Worm (Caenorhabditis elegans): ENCODE data around the gene Y110A2AL.6.

Y110A2AL.6 gene

DNA sequence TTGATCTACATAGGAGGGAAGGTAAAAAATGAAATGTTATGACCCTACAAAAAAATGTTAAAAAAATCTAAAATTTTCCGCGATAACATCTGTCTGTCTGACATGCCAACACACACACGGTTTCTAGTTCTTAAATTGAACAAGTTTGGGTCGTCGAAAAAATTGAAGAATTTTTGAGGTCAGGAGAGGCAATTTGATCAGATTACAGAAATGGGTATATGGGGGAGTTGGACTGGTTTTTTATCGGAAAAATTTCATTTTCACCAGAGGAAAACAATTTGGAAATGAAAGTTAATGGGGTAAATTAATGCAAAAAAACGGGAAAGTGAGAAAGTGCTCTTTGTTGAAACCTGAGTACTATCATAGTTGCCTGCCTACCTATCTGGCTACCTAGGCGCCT, 12.3 kb upstream of the Y110A2AL.6 start:
- TF ChIP-seq nhr-12 (tag; optimal IDR thresholded peaks at IDR 0.05) (no peak), ceh-83 (GFP tag; optimal IDR thresholded peaks at IDR 0.05) (no peak), pha-4 (tag; optimal IDR thresholded peaks at IDR 0.05) (no peak), ces-1 (GFP tag; optimal IDR thresholded peaks at IDR 0.05) (no peak), ceh-39 (tag; optimal IDR thresholded peaks at IDR 0.05) (no peak), mab-5 (tag; optimal IDR thresholded peaks at IDR 0.05) (no peak)

ce11 chrII:2852493-2852892, 11.1 kb upstream of the Y110A2AL.6 start, which contains the start of gene ptc-3:
ptc-3 (minus strand) TSS chrII:2852593.
- TF ChIP-seq ceh-39 (tag; optimal IDR thresholded peaks at IDR 0.05) = no peak
- no peak for TF ChIP-seq cnd-1 (tag; optimal IDR thresholded peaks at IDR 0.05)
- TF ChIP-seq mep-1 (tag; optimal IDR thresholded peaks at IDR 0.05) = no peak

ce11 chrII:2846552-2846951, 5.1 kb upstream of the Y110A2AL.6 start:
- TF ChIP-seq bed-3 (GFP tag; optimal IDR thresholded peaks at IDR 0.05) (no peak), unc-62 (GFP tag; optimal IDR thresholded peaks at IDR 0.05) (no peak), blmp-1 (tag; optimal IDR thresholded peaks at IDR 0.05) (no peak), flh-1 (GFP tag; optimal IDR thresholded peaks at IDR 0.05) (no peak), drap-1 (GFP tag; optimal IDR thresholded peaks at IDR 0.05) (no peak), lsy-2 (tag; optimal IDR thresholded peaks at IDR 0.05) (no peak), tbx-8 (GFP tag; optimal IDR thresholded peaks at IDR 0.05) (no peak), lin-32 (GFP tag; optimal IDR thresholded peaks at IDR 0.05) (no peak), ces-1 (GFP tag; optimal IDR thresholded peaks at IDR 0.05) (no peak), nhr-28 (tag; optimal IDR thresholded peaks at IDR 0.05) (no peak), zip-8 (tag; optimal IDR thresholded peaks at IDR 0.05) (no peak), snpc-4 (tag; optimal IDR thresholded peaks at IDR 0.05) (no peak)

DNA sequence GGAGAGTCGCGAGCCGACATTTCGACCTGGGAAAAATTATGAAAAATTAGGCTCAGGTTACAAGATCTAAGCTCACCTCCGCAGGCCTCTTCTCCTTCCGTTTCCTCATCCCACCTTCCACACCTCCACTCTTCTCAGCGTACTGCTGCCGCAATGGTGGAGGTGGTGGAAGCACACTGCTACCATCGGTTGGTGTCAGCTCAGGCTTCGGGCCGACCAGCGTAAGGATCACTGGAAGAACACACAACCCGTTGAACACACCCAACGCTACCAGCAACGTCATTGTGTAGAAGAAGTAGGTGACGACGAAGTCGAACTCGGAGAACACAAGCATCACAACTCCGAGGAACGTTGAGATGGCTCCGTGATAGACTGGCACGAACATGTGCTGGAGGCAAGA, 4.2 kb upstream of the Y110A2AL.6 start:
- no peak for TF ChIP-seq ces-1 (GFP tag; optimal IDR thresholded peaks at IDR 0.05)
- no peak for TF ChIP-seq cnd-1 (tag; optimal IDR thresholded peaks at IDR 0.05)
- TF ChIP-seq flh-1 (GFP tag; optimal IDR thresholded peaks at IDR 0.05) = no peak
- TF ChIP-seq pha-4 (tag; optimal IDR thresholded peaks at IDR 0.05) = no peak
- TF ChIP-seq tbx-8 (GFP tag; optimal IDR thresholded peaks at IDR 0.05) = no peak
- no peak for TF ChIP-seq bed-3 (GFP tag; optimal IDR thresholded peaks at IDR 0.05)
- no peak for TF ChIP-seq mep-1 (tag; optimal IDR thresholded peaks at IDR 0.05)
- TF ChIP-seq zip-8 (tag; optimal IDR thresholded peaks at IDR 0.05) = no peak
- no peak for TF ChIP-seq nhr-12 (tag; optimal IDR thresholded peaks at IDR 0.05)
- no peak for TF ChIP-seq lsy-2 (tag; optimal IDR thresholded peaks at IDR 0.05)
- TF ChIP-seq ham-2 (GFP tag; optimal IDR thresholded peaks at IDR 0.05) = no peak
- no peak for TF ChIP-seq nhr-28 (tag; optimal IDR thresholded peaks at IDR 0.05)
- no peak for TF ChIP-seq unc-120 (tag; optimal IDR thresholded peaks at IDR 0.05; ENCODE audit: poor library complexity, severe bottlenecking)
- no peak for TF ChIP-seq lin-32 (GFP tag; optimal IDR thresholded peaks at IDR 0.05)
- no peak for TF ChIP-seq M03D4.4 (tag; optimal IDR thresholded peaks at IDR 0.05)
- no peak for TF ChIP-seq drap-1 (GFP tag; optimal IDR thresholded peaks at IDR 0.05)
- TF ChIP-seq elt-3 (tag; optimal IDR thresholded peaks at IDR 0.05) = no peak

ce11 chrII:2843088-2843487, 1.7 kb upstream of the Y110A2AL.6 start, which contains the start of gene Y110A2AL.7:
Y110A2AL.7 (minus strand) TSS chrII:2843188.
- TF ChIP-seq ces-1 (GFP tag; optimal IDR thresholded peaks at IDR 0.05) = no peak
- TF ChIP-seq nhr-2 (tag; optimal IDR thresholded peaks at IDR 0.05) = no peak

DNA sequence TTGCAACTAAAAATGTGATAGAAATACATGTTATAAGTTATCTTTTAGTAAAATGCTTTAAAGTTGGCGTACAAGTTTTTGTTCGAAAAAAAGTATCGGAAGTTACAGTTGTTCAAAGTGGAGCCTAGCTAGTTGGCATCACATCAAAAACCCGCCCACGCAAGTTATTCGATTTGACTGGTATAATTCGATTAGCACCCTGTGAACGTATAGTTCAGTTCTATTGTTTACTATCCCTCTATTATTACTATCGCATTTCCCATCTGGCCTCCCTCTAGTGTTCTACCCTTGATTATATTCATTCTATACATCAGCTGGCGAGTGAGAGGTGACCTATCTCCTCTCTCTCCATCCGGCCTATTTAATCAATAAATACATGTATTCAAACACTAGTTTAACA, 2.4 kb downstream of the Y110A2AL.6 start, which contains the start of gene Y110A2AL.4:
Gene Y110A2AL.4, plus strand, starts transcription at position 301 of the 400 bp plus-strand sequence.
- TF ChIP-seq elt-1 (tag; optimal IDR thresholded peaks at IDR 0.05; ENCODE audit: borderline replicate concordance, insufficient read depth) = peak; percentile 12

DNA sequence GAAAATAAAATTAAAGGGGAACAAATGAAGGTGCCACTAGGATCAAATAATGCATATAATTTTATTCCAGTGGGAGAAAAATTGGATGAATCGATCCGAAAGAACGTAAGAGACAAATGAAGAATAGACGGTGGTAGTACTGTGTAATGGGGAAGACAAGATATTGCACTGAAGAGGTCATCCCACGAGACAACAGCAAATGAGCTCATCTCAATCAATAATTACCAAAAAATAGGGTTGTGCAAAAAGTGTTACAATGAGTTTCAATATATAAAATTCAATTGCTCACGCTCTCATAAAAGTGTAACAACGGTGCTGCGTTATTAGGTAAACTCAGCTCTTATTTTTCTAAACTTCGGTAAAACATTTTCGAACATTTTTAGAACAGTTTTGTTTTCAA, 4.6 kb downstream of the Y110A2AL.6 start, which contains the start of gene K12H6.7:
Gene K12H6.7, minus strand, starts transcription at position 101 of the 400 bp plus-strand sequence.
- no peak for TF ChIP-seq lin-13 (tag; optimal IDR thresholded peaks at IDR 0.05)
- TF ChIP-seq nhr-2 (tag; optimal IDR thresholded peaks at IDR 0.05) = no peak
- TF ChIP-seq mep-1 (tag; optimal IDR thresholded peaks at IDR 0.05) = no peak

DNA sequence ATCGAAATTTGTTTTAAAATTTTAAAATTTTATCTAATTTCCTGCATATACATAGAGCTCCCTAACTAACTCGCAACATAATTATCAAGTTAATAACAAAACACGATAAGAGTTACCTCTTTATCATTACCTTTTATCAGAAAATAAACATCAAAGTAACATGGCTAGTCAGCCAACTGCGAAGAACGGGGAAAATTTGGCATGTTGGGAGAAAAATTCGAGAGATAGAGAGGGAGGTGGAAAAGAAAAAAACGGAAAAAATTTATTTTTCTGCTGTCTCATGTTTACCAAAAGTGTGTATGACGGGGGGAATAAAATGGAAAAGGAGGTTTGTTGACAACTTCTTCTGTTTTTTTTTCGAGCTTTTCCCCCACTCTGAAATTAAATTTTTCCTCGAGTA, 7.3 kb downstream of the Y110A2AL.6 start:
- no peak for TF ChIP-seq unc-62 (GFP tag; optimal IDR thresholded peaks at IDR 0.05)
- TF ChIP-seq ces-1 (GFP tag; optimal IDR thresholded peaks at IDR 0.05) = peak; percentile 8
- no peak for TF ChIP-seq pha-4 (tag; optimal IDR thresholded peaks at IDR 0.05)

Measured in whole organism, mixed stage, embryonic.